Fruit fly (Drosophila melanogaster) whole organism: ENCODE data around the gene CG13058.
A peak's percentile ranks its signal among the peaks of the same experiment; 100 is the strongest.

Source experiments
- CG8478 ChIP-seq: fragments of >200 bp; optimal IDR thresholded peaks from 2 replicates; lab custom pipeline; 2018; ENCODE audit warnings: inconsistent platforms
- Dll ChIP-seq: fragments of >200 bp; optimal IDR thresholded peaks from 2 replicates; lab custom pipeline; 2017
- EcR ChIP-seq, 2 experiments: fragments of >200 bp; optimal IDR thresholded peaks; 2 replicates each; lab custom pipeline; 2017; ENCODE audit warnings: missing biosample characterization in 2 of 2, missing genetic modification characterization in 2 of 2, missing genetic modification reagents in 2 of 2
- pan ChIP-seq: fragments of >200 bp; optimal IDR thresholded peaks from 2 replicates; lab custom pipeline; 2017
- psq ChIP-seq: fragments of >200 bp; optimal IDR thresholded peaks from 2 replicates; lab custom pipeline; 2017
- usp ChIP-seq: fragments of >200 bp; optimal IDR thresholded peaks from 2 replicates; lab custom pipeline; 2017; ENCODE audit warnings: missing biosample characterization, missing genetic modification characterization, mixed read lengths

The CG13058 gene

DNA sequence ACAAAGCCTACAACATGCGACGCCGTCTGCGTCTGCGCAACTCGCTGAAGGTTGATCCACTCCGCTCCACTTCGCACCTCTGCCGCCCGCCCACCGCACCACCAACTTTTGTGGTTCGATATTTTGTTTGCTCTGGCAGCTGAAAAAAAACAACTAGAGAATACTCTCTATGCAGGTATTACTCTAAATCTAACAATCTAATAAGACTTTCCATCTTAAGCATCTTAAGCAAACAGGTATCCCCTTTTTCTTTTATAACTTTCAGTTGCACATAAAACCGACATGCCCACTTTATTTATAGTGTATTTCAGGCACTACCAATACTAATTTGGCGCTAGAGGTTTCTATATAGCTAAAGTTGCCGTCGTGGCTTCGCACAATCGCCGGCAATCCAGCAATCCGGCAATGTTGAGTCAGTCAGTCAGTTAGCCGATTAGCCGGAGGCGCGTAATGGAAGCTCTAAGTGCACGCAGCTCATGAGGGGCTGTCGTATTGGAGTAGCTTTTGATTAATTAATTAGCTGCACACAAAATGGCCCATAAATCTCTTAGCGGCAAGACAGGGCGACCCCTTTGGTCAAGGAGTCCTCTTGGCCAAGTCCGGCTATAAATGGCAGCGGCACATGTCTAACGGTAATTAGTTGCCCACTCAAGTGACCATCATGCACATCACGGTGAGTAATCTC lies at the start of gene CG13058:
Gene CG13058 (plus strand): TSS at position 635 of the 685 bp plus-strand sequence.
- TF ChIP-seq psq (no peak), pan (lab: Kevin White, UChicago) (no peak), Dll (lab: Kevin White, UChicago) (no peak), CG8478 (lab: Kevin White, UChicago) (no peak), EcR (GFP tag; optimal IDR thresholded peaks at IDR 0.05; lab: Kevin White, UChicago) (no peak), usp (GFP tag; lab: Kevin White, UChicago) (no peak)

- TF ChIP-seq psq (no peak), usp (GFP tag; lab: Kevin White, UChicago) (no peak), Dll (lab: Kevin White, UChicago) (no peak), pan (lab: Kevin White, UChicago) (no peak), CG8478 (lab: Kevin White, UChicago) (no peak), EcR (GFP tag; optimal IDR thresholded peaks at IDR 0.05; lab: Kevin White, UChicago) (no peak)
Measured at dm6 chr3L:16279171-16279570, 49.5 kb upstream of the CG13058 start, which contains the start of gene CG13050. TSS of gene CG13050 (minus strand) at chr3L:16279271.

dm6 chr3L:16279987-16280454 lies 48.6 kb upstream of the CG13058 start, which contains the start of gene CG13064:
TSS of gene CG13064 (plus strand) at chr3L:16280404.
- TF ChIP-seq EcR (GFP tag; optimal IDR thresholded peaks at IDR 0.05; lab: Kevin White, UChicago), result peak in 1 of 2 experiments; percentile 54
- no peak for TF ChIP-seq pan (lab: Kevin White, UChicago)
- TF ChIP-seq usp (GFP tag; lab: Kevin White, UChicago), result no peak
- no peak for TF ChIP-seq psq
- TF ChIP-seq CG8478 (lab: Kevin White, UChicago), result no peak
- no peak for TF ChIP-seq Dll (lab: Kevin White, UChicago)

- TF ChIP-seq usp (GFP tag; lab: Kevin White, UChicago) (no peak), psq (no peak), EcR (GFP tag; optimal IDR thresholded peaks at IDR 0.05; lab: Kevin White, UChicago) (no peak), pan (lab: Kevin White, UChicago) (no peak), Dll (lab: Kevin White, UChicago) (no peak), CG8478 (lab: Kevin White, UChicago) (no peak)
Measured at dm6 chr3L:16281880-16282556, 46.6 kb upstream of the CG13058 start, which contains the start of gene CG13049. TSS of gene CG13049 (minus strand) at chr3L:16281930.

- TF ChIP-seq Dll (lab: Kevin White, UChicago) (no peak), EcR (GFP tag; optimal IDR thresholded peaks at IDR 0.05; lab: Kevin White, UChicago) (no peak), CG8478 (lab: Kevin White, UChicago) (no peak), psq (no peak), usp (GFP tag; lab: Kevin White, UChicago) (no peak), pan (lab: Kevin White, UChicago) (no peak)
Measured at dm6 chr3L:16283821-16284220, 44.8 kb upstream of the CG13058 start, which contains the start of gene CG13048. TSS of gene CG13048 (minus strand) at chr3L:16283921.

dm6 chr3L:16285346-16285911 lies 43.2 kb upstream of the CG13058 start, which contains the start of gene CG13047:
TSS of gene CG13047 (minus strand) at chr3L:16285396.
- TF ChIP-seq Dll (lab: Kevin White, UChicago) (no peak), usp (GFP tag; lab: Kevin White, UChicago) (no peak), pan (lab: Kevin White, UChicago) (no peak), CG8478 (lab: Kevin White, UChicago) (no peak), EcR (GFP tag; optimal IDR thresholded peaks at IDR 0.05; lab: Kevin White, UChicago) (no peak), psq (no peak)

DNA sequence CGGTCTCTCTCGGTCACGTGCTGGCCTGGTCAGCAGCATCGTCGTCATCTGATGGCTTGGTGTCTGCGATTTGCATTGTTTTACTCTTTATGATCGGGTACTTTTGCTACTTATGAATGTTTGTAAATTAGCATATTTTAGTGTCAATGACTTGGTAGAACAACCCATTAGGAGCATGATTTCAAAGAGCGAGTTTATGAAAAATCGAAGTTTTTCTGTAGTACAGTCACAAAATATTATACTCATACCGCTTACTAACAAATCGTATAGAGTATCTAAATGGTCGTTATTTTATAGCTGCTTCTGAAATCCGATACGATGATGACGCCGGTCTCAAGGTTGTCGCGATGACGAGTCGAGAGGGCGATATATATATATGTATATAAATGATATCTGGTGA lies 42.4 kb upstream of the CG13058 start:
- TF ChIP-seq pan (lab: Kevin White, UChicago), result no peak
- no peak for TF ChIP-seq CG8478 (lab: Kevin White, UChicago)
- no peak for TF ChIP-seq Dll (lab: Kevin White, UChicago)
- no peak for TF ChIP-seq EcR (GFP tag; optimal IDR thresholded peaks at IDR 0.05; lab: Kevin White, UChicago)
- no peak for TF ChIP-seq psq
- no peak for TF ChIP-seq usp (GFP tag; lab: Kevin White, UChicago)

DNA sequence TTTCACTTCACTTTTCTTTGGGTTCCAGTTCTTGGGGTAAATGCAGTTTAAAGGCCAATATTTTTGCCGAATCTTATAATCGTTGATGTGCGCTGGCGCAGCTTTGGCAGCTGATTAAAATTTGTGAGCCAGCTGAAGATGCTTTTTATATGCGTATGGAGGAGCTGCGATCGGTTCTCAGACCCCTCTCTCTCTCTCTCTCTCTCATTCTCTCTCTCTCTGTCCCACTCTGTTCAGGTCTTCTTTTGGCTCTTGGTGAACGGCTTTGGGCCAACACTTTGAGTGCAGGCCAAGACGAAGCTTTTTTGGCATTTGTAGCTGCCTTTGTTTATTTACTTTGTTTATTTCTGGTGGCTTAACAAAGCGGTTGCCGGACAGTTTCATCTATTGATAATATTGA lies 40.3 kb upstream of the CG13058 start, which contains the start of gene CG13046:
Gene CG13046 (minus strand): TSS at position 101 of the 400 bp plus-strand sequence.
- no peak for TF ChIP-seq psq
- no peak for TF ChIP-seq pan (lab: Kevin White, UChicago)
- no peak for TF ChIP-seq Dll (lab: Kevin White, UChicago)
- TF ChIP-seq CG8478 (lab: Kevin White, UChicago), result no peak

DNA sequence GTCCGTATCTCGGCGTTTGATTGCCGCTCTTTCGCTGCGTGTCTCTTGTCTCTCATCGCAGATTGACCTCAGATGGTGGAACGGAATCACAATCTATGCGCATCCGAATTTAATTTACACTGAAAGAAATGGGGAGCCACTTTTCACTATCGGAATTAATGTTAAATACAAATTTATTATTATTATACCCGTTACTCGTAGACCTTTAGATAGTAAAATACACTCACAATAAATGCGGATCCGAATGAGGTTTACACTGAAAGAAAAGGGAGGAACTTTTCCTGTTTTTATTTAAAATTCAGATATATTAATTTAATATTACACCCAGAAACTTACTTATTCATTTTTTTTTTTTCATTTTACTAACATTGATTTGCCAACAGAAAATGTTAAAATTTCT lies 39.6 kb upstream of the CG13058 start:
- TF ChIP-seq Dll (lab: Kevin White, UChicago) (no peak), psq (no peak), EcR (GFP tag; optimal IDR thresholded peaks at IDR 0.05; lab: Kevin White, UChicago) (no peak), usp (GFP tag; lab: Kevin White, UChicago) (no peak), CG8478 (lab: Kevin White, UChicago) (no peak), pan (lab: Kevin White, UChicago) (no peak)

DNA sequence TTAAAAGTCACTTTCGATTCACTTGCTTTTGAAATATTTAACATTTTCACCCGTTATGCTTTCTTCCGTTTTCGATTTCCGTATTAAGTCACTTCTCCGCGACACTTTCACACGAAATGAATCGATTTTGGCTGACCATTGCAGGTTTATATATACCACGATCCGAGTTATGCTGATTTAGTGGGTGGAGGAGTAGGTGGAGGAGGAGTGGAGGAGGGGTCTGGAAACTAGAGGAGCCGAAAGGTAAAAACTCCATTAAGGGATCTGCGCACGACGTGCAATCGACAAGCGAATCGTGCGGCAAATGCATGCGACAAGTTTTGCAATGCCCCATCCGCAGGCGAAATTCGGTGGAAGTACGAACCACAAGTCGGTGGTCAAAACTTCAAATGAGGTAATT lies 37.8 kb upstream of the CG13058 start, which contains the start of gene CG13045:
Gene CG13045 (minus strand): TSS at position 101 of the 400 bp plus-strand sequence.
- no peak for TF ChIP-seq CG8478 (lab: Kevin White, UChicago)
- no peak for TF ChIP-seq EcR (GFP tag; optimal IDR thresholded peaks at IDR 0.05; lab: Kevin White, UChicago)
- no peak for TF ChIP-seq psq
- no peak for TF ChIP-seq usp (GFP tag; lab: Kevin White, UChicago)
- TF ChIP-seq Dll (lab: Kevin White, UChicago), result no peak
- TF ChIP-seq pan (lab: Kevin White, UChicago), result no peak

- TF ChIP-seq EcR (GFP tag; optimal IDR thresholded peaks at IDR 0.05; lab: Kevin White, UChicago) (no peak), Dll (lab: Kevin White, UChicago) (no peak), CG8478 (lab: Kevin White, UChicago) (no peak), usp (GFP tag; lab: Kevin White, UChicago) (no peak), pan (lab: Kevin White, UChicago) (no peak), psq (no peak)
Measured at dm6 chr3L:16291678-16292077, 37.0 kb upstream of the CG13058 start.
